Worm (Caenorhabditis elegans) whole organism, midembryonic: ENCODE results near the gene F30H5.3.

ENCODE experiments used
- T22C8.4 ChIP-seq: fragments of 200-800 bp; sonication (Bioruptor generic); IDR thresholded peaks from 2 replicates; pipeline ENCODE4 v1.3.6; 2022; ENCODE audit warnings: missing genetic modification characterization, missing compliant biosample characterization
- cog-1 ChIP-seq: sonication (generic microtip); optimal IDR thresholded peaks from 2 replicates; lab custom pipeline; 2016; ENCODE audit warnings: missing genetic modification characterization, missing compliant biosample characterization
- flt-1 ChIP-seq: fragments of 200-800 bp; sonication (Bioruptor generic); IDR thresholded peaks from 2 replicates; pipeline ENCODE4 v1.3.6; 2022; ENCODE audit warnings: missing genetic modification characterization, missing compliant biosample characterization
- klf-2 ChIP-seq: fragments of 200-800 bp; sonication (Bioruptor generic); conservative IDR thresholded peaks from 2 replicates; pipeline ENCODE4 v1.3.6; 2022; ENCODE audit warnings: missing genetic modification reagents, missing genetic modification characterization, missing compliant biosample characterization
- med-1 ChIP-seq: sonication (generic microtip); optimal IDR thresholded peaks from 2 replicates; lab custom pipeline; 2017; ENCODE audit warnings: missing genetic modification characterization, mild to moderate bottlenecking, missing compliant biosample characterization, antibody characterized with exemption, missing genetic modification reagents; ENCODE audit not compliant: insufficient read depth
- ref-1 ChIP-seq: fragments of 200-800 bp; sonication (Bioruptor generic); conservative IDR thresholded peaks from 2 replicates; pipeline ENCODE4 v1.3.6; 2022; ENCODE audit warnings: missing genetic modification reagents, missing genetic modification characterization, missing compliant biosample characterization
- ztf-23 ChIP-seq: fragments of 200-800 bp; sonication (Bioruptor generic); IDR thresholded peaks from 2 replicates; pipeline ENCODE4 v1.3.6; 2022; ENCODE audit warnings: missing genetic modification reagents, missing genetic modification characterization, missing compliant biosample characterization
- ztf-29 ChIP-seq: fragments of 200-800 bp; sonication (Bioruptor generic); IDR thresholded peaks from 2 replicates; pipeline ENCODE4 v1.3.6; 2022; ENCODE audit warnings: missing genetic modification reagents, missing genetic modification characterization, missing compliant biosample characterization

- no peak for TF ChIP-seq ztf-29
- TF ChIP-seq flt-1 = no peak
- TF ChIP-seq ref-1 (GFP tag; lab: Robert Waterston, UW) = no peak
- TF ChIP-seq klf-2 (GFP tag; lab: Robert Waterston, UW) = no peak
- no peak for TF ChIP-seq ztf-23 (GFP tag; lab: Robert Waterston, UW)
- no peak for TF ChIP-seq cog-1 (tag; lab: Kevin White, UChicago)
- TF ChIP-seq T22C8.4 (GFP tag; lab: Robert Waterston, UW) = no peak
- no peak for TF ChIP-seq med-1
Measured at ce11 chrIII:475154-475553, 36.9 kb downstream of the F30H5.3 start, which contains the start of gene mat-3.
